Worm (Caenorhabditis elegans) whole organism, L4 larva: ENCODE measurements around the gene cest-13.
A peak's percentile ranks its signal among the peaks of the same experiment; 100 is the strongest.

ENCODE experiments used
- D1046.2 ChIP-seq: fragments of 200-800 bp; sonication (Bioruptor generic); IDR thresholded peaks from 2 replicates; pipeline ENCODE4 v1.3.6; 2022; ENCODE audit warnings: missing genetic modification characterization, missing compliant biosample characterization
- F26F4.8 ChIP-seq: fragments of 200-800 bp; sonication (Bioruptor generic); conservative IDR thresholded peaks from 2 replicates; pipeline ENCODE4 v1.3.6; 2022; ENCODE audit warnings: missing genetic modification characterization, missing compliant biosample characterization
- F37D6.2 ChIP-seq: sonication (generic microtip); optimal IDR thresholded peaks from 2 replicates; lab custom pipeline; 2016; ENCODE audit warnings: mild to moderate bottlenecking, missing genetic modification characterization, missing compliant biosample characterization
- F49E8.2 ChIP-seq: sonication (generic microtip); optimal IDR thresholded peaks from 2 replicates; lab custom pipeline; 2016; ENCODE audit warnings: missing compliant biosample characterization, mild to moderate bottlenecking, missing genetic modification characterization, borderline replicate concordance
- R02D3.7 ChIP-seq: fragments of 150-350 bp; sonication (generic microtip); optimal IDR thresholded peaks from 3 replicates; lab custom pipeline; 2014; ENCODE audit warnings: missing biosample characterization, missing genetic modification characterization
- T20F7.1 ChIP-seq: fragments of 200-800 bp; sonication (Bioruptor generic); optimal IDR thresholded peaks from 2 replicates; lab custom pipeline; 2018; ENCODE audit warnings: mild to moderate bottlenecking, missing genetic modification characterization, missing compliant biosample characterization
- T26A8.4 ChIP-seq: fragments of 200-800 bp; sonication (Bioruptor generic); IDR thresholded peaks from 2 replicates; pipeline ENCODE4 v1.3.6; 2022; ENCODE audit warnings: missing genetic modification characterization, missing compliant biosample characterization
- Y105C5A.15 ChIP-seq: fragments of 200-800 bp; sonication (Bioruptor generic); IDR thresholded peaks from 2 replicates; pipeline ENCODE4 v1.3.6; 2022; ENCODE audit warnings: missing genetic modification characterization, missing compliant biosample characterization
- Y48G9A.11 ChIP-seq: fragments of 200-800 bp; sonication (Bioruptor generic); IDR thresholded peaks from 2 replicates; pipeline ENCODE4 v1.3.6; 2022; ENCODE audit warnings: missing genetic modification reagents, missing genetic modification characterization, missing compliant biosample characterization
- Y75B8A.6 ChIP-seq: fragments of 200-800 bp; sonication (Bioruptor generic); IDR thresholded peaks from 2 replicates; pipeline ENCODE4 v1.3.6; 2022; ENCODE audit warnings: missing genetic modification reagents, missing genetic modification characterization, missing compliant biosample characterization
- ZK546.5 ChIP-seq, 2 experiments: sonication (generic microtip); optimal IDR thresholded peaks; 2 replicates each; lab custom pipeline; 2017; ENCODE audit warnings: missing biosample characterization in 2 of 2, missing genetic modification characterization in 2 of 2
- arid-1 ChIP-seq: fragments of 200-800 bp; sonication (Bioruptor generic); conservative IDR thresholded peaks from 2 replicates; pipeline ENCODE4 v1.3.6; 2022; ENCODE audit warnings: missing genetic modification reagents, missing genetic modification characterization, missing compliant biosample characterization
- ceh-20 ChIP-seq: fragments of 200-800 bp; sonication (Bioruptor generic); IDR thresholded peaks from 2 replicates; pipeline ENCODE4 v1.3.6; 2022; ENCODE audit warnings: missing genetic modification reagents, missing genetic modification characterization, missing compliant biosample characterization
- ceh-28 ChIP-seq: fragments of 150-350 bp; optimal IDR thresholded peaks from 2 replicates; lab custom pipeline; 2014; ENCODE audit warnings: missing biosample characterization, missing genetic modification reagents, missing genetic modification characterization
- ceh-32 ChIP-seq: sonication (generic microtip); optimal IDR thresholded peaks from 2 replicates; lab custom pipeline; 2016; ENCODE audit warnings: mild to moderate bottlenecking, missing genetic modification characterization, missing compliant biosample characterization; ENCODE audit not compliant: poor library complexity
- ceh-44 ChIP-seq: fragments of 200-800 bp; sonication (Bioruptor generic); IDR thresholded peaks from 2 replicates; pipeline ENCODE4 v1.3.6; 2022; ENCODE audit warnings: missing genetic modification reagents, missing genetic modification characterization, missing compliant biosample characterization
- ces-1 ChIP-seq: fragments of 150-350 bp; sonication (generic microtip); optimal IDR thresholded peaks from 4 replicates; lab custom pipeline; 2014; ENCODE audit warnings: missing biosample characterization, missing genetic modification reagents, missing genetic modification characterization
- ctbp-1 ChIP-seq: fragments of 200-800 bp; sonication (Bioruptor generic); IDR thresholded peaks from 2 replicates; pipeline ENCODE4 v1.3.6; 2022; ENCODE audit warnings: missing genetic modification reagents, missing genetic modification characterization, missing compliant biosample characterization
- daf-12 ChIP-seq: fragments of 150-350 bp; optimal IDR thresholded peaks from 2 replicates; lab custom pipeline; 2014; ENCODE audit warnings: missing biosample characterization, missing genetic modification reagents, missing genetic modification characterization
- daf-8 ChIP-seq: fragments of 200-800 bp; sonication (Bioruptor generic); IDR thresholded peaks from 2 replicates; pipeline ENCODE4 v1.3.6; 2022; ENCODE audit warnings: missing genetic modification characterization, missing compliant biosample characterization
- dmd-6 ChIP-seq: fragments of 200-800 bp; sonication (Bioruptor generic); IDR thresholded peaks from 2 replicates; pipeline ENCODE4 v1.3.6; 2022; ENCODE audit warnings: missing genetic modification reagents, missing genetic modification characterization, missing compliant biosample characterization
- dmd-8 ChIP-seq: fragments of 200-800 bp; sonication (Bioruptor generic); IDR thresholded peaks from 2 replicates; pipeline ENCODE4 v1.3.6; 2022; ENCODE audit warnings: missing genetic modification characterization, missing compliant biosample characterization
- dmd-9 ChIP-seq: fragments of 200-800 bp; sonication (Bioruptor generic); IDR thresholded peaks from 2 replicates; pipeline ENCODE4 v1.3.6; 2022; ENCODE audit warnings: missing genetic modification reagents, missing genetic modification characterization, missing compliant biosample characterization
- dpl-1 ChIP-seq: fragments of 150-350 bp; optimal IDR thresholded peaks from 2 replicates; lab custom pipeline; 2014; ENCODE audit warnings: missing biosample characterization, missing genetic modification reagents, missing genetic modification characterization
- duxl-1 ChIP-seq: sonication (generic microtip); optimal IDR thresholded peaks from 2 replicates; lab custom pipeline; 2016; ENCODE audit warnings: mild to moderate bottlenecking, missing genetic modification characterization, moderate library complexity, missing compliant biosample characterization; ENCODE audit not compliant: poor library complexity
- egl-27 ChIP-seq: sonication (generic microtip); optimal IDR thresholded peaks from 3 replicates; lab custom pipeline; 2017; ENCODE audit warnings: missing biosample characterization, missing genetic modification reagents, missing genetic modification characterization
- egl-43 ChIP-seq: fragments of 200-800 bp; sonication (Bioruptor generic); IDR thresholded peaks from 2 replicates; pipeline ENCODE4 v1.3.6; 2022; ENCODE audit warnings: missing genetic modification reagents, missing genetic modification characterization, missing compliant biosample characterization
- fkh-10 ChIP-seq: fragments of 150-350 bp; optimal IDR thresholded peaks from 2 replicates; lab custom pipeline; 2014; ENCODE audit warnings: missing biosample characterization, missing genetic modification reagents, missing genetic modification characterization
- fos-1 ChIP-seq: fragments of 150-350 bp; optimal IDR thresholded peaks from 2 replicates; lab custom pipeline; 2014; ENCODE audit warnings: missing biosample characterization, missing genetic modification characterization
- jun-1 ChIP-seq: fragments of 150-350 bp; optimal IDR thresholded peaks from 2 replicates; lab custom pipeline; 2014; ENCODE audit warnings: missing biosample characterization, missing genetic modification reagents, missing genetic modification characterization
- lin-38 ChIP-seq: fragments of 200-800 bp; sonication (Bioruptor generic); IDR thresholded peaks from 2 replicates; pipeline ENCODE4 v1.3.6; 2022; ENCODE audit warnings: missing genetic modification reagents, missing genetic modification characterization, missing compliant biosample characterization
- lin-39 ChIP-seq: fragments of 150-350 bp; optimal IDR thresholded peaks from 2 replicates; lab custom pipeline; 2014; ENCODE audit warnings: missing biosample characterization, missing genetic modification reagents, missing genetic modification characterization
- lir-3 ChIP-seq: sonication (generic microtip); optimal IDR thresholded peaks from 2 replicates; lab custom pipeline; 2016; ENCODE audit warnings: mild to moderate bottlenecking, missing genetic modification characterization, missing compliant biosample characterization
- lsy-2 ChIP-seq, 2 experiments: fragments of 150-350 bp in 1 of 2; sonication (generic microtip) in 1 of 2; optimal IDR thresholded peaks; 2 replicates each; lab custom pipeline; 2014 to 2017; ENCODE audit warnings: missing biosample characterization in 2 of 2, missing genetic modification characterization in 2 of 2
- mes-2 ChIP-seq: sonication (generic microtip); optimal IDR thresholded peaks from 2 replicates; lab custom pipeline; 2016; ENCODE audit warnings: missing genotype, mild to moderate bottlenecking, missing genetic modification characterization, missing compliant biosample characterization; ENCODE audit not compliant: poor library complexity, severe bottlenecking
- nhr-10 ChIP-seq: fragments of 150-350 bp; optimal IDR thresholded peaks from 2 replicates; lab custom pipeline; 2014; ENCODE audit warnings: missing biosample characterization, missing genetic modification characterization
- nhr-11 ChIP-seq: fragments of 150-350 bp; optimal IDR thresholded peaks from 2 replicates; lab custom pipeline; 2014; ENCODE audit warnings: missing biosample characterization, missing genetic modification characterization
- nhr-111 ChIP-seq: fragments of 200-800 bp; sonication (Bioruptor generic); optimal IDR thresholded peaks from 2 replicates; lab custom pipeline; 2018; ENCODE audit warnings: mild to moderate bottlenecking, missing genetic modification characterization, missing compliant biosample characterization
- nhr-28 ChIP-seq: fragments of 150-350 bp; optimal IDR thresholded peaks from 2 replicates; lab custom pipeline; 2014; ENCODE audit warnings: missing biosample characterization, missing genetic modification characterization
- nhr-42 ChIP-seq: fragments of 200-800 bp; sonication (Bioruptor generic); IDR thresholded peaks from 2 replicates; pipeline ENCODE4 v1.3.6; 2022; ENCODE audit warnings: missing genetic modification characterization, missing compliant biosample characterization
- nhr-76 ChIP-seq: fragments of 150-350 bp; optimal IDR thresholded peaks from 2 replicates; lab custom pipeline; 2014; ENCODE audit warnings: missing biosample characterization, missing genetic modification characterization
- nhr-77 ChIP-seq: fragments of 150-350 bp; optimal IDR thresholded peaks from 2 replicates; lab custom pipeline; 2014; ENCODE audit warnings: missing biosample characterization, missing genetic modification characterization
- pha-4 ChIP-seq, 2 experiments: fragments of 150-350 bp in 1 of 2; fragments of 200-800 bp in 1 of 2; sonication (Bioruptor generic) in 1 of 2; IDR thresholded peaks in 1 of 2; optimal IDR thresholded peaks in 1 of 2; 2 replicates each; pipeline versions ENCODE4 v1.3.6 to Lab custom; 2014 to 2022; ENCODE audit warnings: missing genetic modification characterization in 2 of 2, missing genetic modification reagents in 2 of 2, missing biosample characterization in 1 of 2, missing compliant biosample characterization in 1 of 2
- rbr-2 ChIP-seq: sonication (generic microtip); optimal IDR thresholded peaks from 2 replicates; lab custom pipeline; 2016; ENCODE audit warnings: missing genotype, missing genetic modification characterization, missing compliant biosample characterization
- saeg-2 ChIP-seq: fragments of 200-800 bp; sonication (Bioruptor generic); IDR thresholded peaks from 2 replicates; pipeline ENCODE4 v1.3.6; 2022; ENCODE audit warnings: missing genetic modification reagents, missing genetic modification characterization, missing compliant biosample characterization
- sdz-12 ChIP-seq: fragments of 200-800 bp; sonication (Bioruptor generic); optimal IDR thresholded peaks from 2 replicates; lab custom pipeline; 2018; ENCODE audit warnings: mild to moderate bottlenecking, missing genetic modification characterization, missing compliant biosample characterization
- set-16 ChIP-seq: fragments of 200-800 bp; sonication (Bioruptor generic); IDR thresholded peaks from 2 replicates; pipeline ENCODE4 v1.3.6; 2022; ENCODE audit warnings: missing genetic modification reagents, missing genetic modification characterization, missing compliant biosample characterization
- unc-130 ChIP-seq: sonication (generic microtip); optimal IDR thresholded peaks from 2 replicates; lab custom pipeline; 2016; ENCODE audit warnings: missing genetic modification reagents, missing genetic modification characterization, missing compliant biosample characterization
- unc-39 ChIP-seq: sonication (generic microtip); optimal IDR thresholded peaks from 2 replicates; lab custom pipeline; 2017; ENCODE audit warnings: missing biosample characterization, missing genetic modification characterization
- vab-7 ChIP-seq: fragments of 200-800 bp; sonication (Bioruptor generic); IDR thresholded peaks from 2 replicates; pipeline ENCODE4 v1.3.6; 2022; ENCODE audit warnings: missing genetic modification reagents, missing genetic modification characterization, missing compliant biosample characterization
- zag-1 ChIP-seq: fragments of 150-350 bp; optimal IDR thresholded peaks from 2 replicates; lab custom pipeline; 2014; ENCODE audit warnings: missing biosample characterization, missing genetic modification characterization
- ztf-7 ChIP-seq: fragments of 150-350 bp; optimal IDR thresholded peaks from 2 replicates; lab custom pipeline; 2014; ENCODE audit warnings: missing biosample characterization, missing genetic modification characterization

Gene cest-13

DNA sequence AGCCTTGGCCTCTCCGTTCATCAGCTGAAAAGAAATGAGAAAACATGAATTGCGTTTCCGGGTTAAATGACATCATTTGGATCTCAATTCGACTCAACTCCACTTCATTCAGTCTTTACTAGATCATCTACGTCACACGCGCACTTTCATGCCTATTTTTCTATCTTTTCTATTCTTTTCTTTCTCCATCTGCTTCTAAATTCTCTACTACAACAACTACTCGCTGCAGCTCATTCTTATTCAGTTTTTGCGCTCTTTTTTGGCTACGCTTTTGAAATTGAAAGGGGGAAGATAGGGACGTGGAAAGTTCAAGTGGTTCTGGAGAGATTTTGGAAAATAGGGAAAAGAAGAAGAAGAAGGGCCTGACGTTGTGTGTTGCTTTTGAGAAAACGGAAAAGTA is 8.5 kb downstream of the cest-13 start:
- no peak for TF ChIP-seq D1046.2
- TF ChIP-seq nhr-77 = no peak
- TF ChIP-seq nhr-28 (tag; lab: Kevin White, UChicago) = no peak
- no peak for TF ChIP-seq dmd-9
- peak; percentile 96 for TF ChIP-seq fkh-10 (GFP tag; lab: Kevin White, UChicago)
- no peak for TF ChIP-seq Y75B8A.6 (GFP tag; lab: Robert Waterston, UW)
- no peak for TF ChIP-seq F37D6.2 (tag; lab: Kevin White, UChicago)
- TF ChIP-seq daf-8 (GFP tag; lab: Robert Waterston, UW) = no peak
- no peak for TF ChIP-seq jun-1
- TF ChIP-seq dpl-1 (GFP tag; lab: Kevin White, UChicago) = no peak
- no peak for TF ChIP-seq nhr-76 (tag; lab: Kevin White, UChicago)
- no peak for TF ChIP-seq dmd-8 (GFP tag; lab: Robert Waterston, UW)
- TF ChIP-seq unc-39 (tag; lab: Kevin White, UChicago) = no peak
- TF ChIP-seq ces-1 (GFP tag; lab: Kevin White, UChicago) = peak; percentile 49
- no peak for TF ChIP-seq set-16 (GFP tag; lab: Robert Waterston, UW)
- TF ChIP-seq arid-1 = no peak
- TF ChIP-seq mes-2 (tag; lab: Kevin White, UChicago) = no peak
- TF ChIP-seq lin-39 (tag; lab: Kevin White, UChicago) = peak; percentile 35
- TF ChIP-seq lir-3 (tag; lab: Kevin White, UChicago) = no peak
- TF ChIP-seq duxl-1 (tag; lab: Kevin White, UChicago) = no peak
- TF ChIP-seq dmd-6 (GFP tag; lab: Robert Waterston, UW) = peak; percentile 44
- no peak for TF ChIP-seq T20F7.1 (GFP tag; lab: Kevin White, UChicago)
- no peak for TF ChIP-seq sdz-12 (GFP tag; lab: Kevin White, UChicago)
- TF ChIP-seq F26F4.8 (GFP tag; lab: Robert Waterston, UW) = no peak
- no peak for TF ChIP-seq T26A8.4 (GFP tag; lab: Robert Waterston, UW)
- TF ChIP-seq Y105C5A.15 (GFP tag; lab: Robert Waterston, UW) = no peak
- TF ChIP-seq R02D3.7 (tag; lab: Kevin White, UChicago) = no peak
- no peak for TF ChIP-seq fos-1 (tag; lab: Kevin White, UChicago)
- peak; percentile 18 for TF ChIP-seq rbr-2 (tag; lab: Kevin White, UChicago)
- no peak for TF ChIP-seq zag-1 (tag; lab: Kevin White, UChicago)
- TF ChIP-seq ZK546.5 (tag; optimal IDR thresholded peaks at IDR 0.05; lab: Kevin White, UChicago) = no peak
- TF ChIP-seq unc-130 (GFP tag; lab: Kevin White, UChicago) = no peak
- TF ChIP-seq egl-43 = no peak
- no peak for TF ChIP-seq pha-4 (GFP tag; IDR thresholded peaks at IDR 0.05; lab: Robert Waterston, UW)
- TF ChIP-seq pha-4 (tag; optimal IDR thresholded peaks at IDR 0.05; lab: Kevin White, UChicago) = no peak
- TF ChIP-seq Y48G9A.11 = no peak
- TF ChIP-seq nhr-10 (tag; lab: Kevin White, UChicago) = no peak
- TF ChIP-seq ztf-7 (tag; lab: Kevin White, UChicago) = no peak
- no peak for TF ChIP-seq nhr-111 (GFP tag; lab: Kevin White, UChicago)
- TF ChIP-seq ceh-28 (tag; lab: Kevin White, UChicago) = no peak
- peak; percentile 56 for TF ChIP-seq ctbp-1 (GFP tag; lab: Robert Waterston, UW)
- no peak for TF ChIP-seq nhr-42 (GFP tag; lab: Robert Waterston, UW)
- no peak for TF ChIP-seq vab-7
- no peak for TF ChIP-seq saeg-2
- TF ChIP-seq ceh-20 = no peak
- TF ChIP-seq ceh-32 (tag; lab: Kevin White, UChicago) = no peak
- no peak for TF ChIP-seq egl-27
- no peak for TF ChIP-seq nhr-11 (tag; lab: Kevin White, UChicago)
- no peak for TF ChIP-seq ceh-44 (GFP tag; lab: Robert Waterston, UW)
- peak; percentile 32 to 64 for TF ChIP-seq lsy-2 (tag; optimal IDR thresholded peaks at IDR 0.05; lab: Kevin White, UChicago)
- TF ChIP-seq daf-12 (tag; lab: Kevin White, UChicago) = no peak
- 0 out of 2 replicates have a peak, but pooled peaks have one; percentile 23 for TF ChIP-seq lin-38
- TF ChIP-seq F49E8.2 (tag; lab: Kevin White, UChicago) = no peak
